Worm (Caenorhabditis elegans): ENCODE data around the gene F59E12.9.

Gene F59E12.9

ce11 chrII:5593377-5593932, 53.4 kb downstream of the F59E12.9 start, which contains the start of gene cdc-14 (continued):
- no peak for TF ChIP-seq peb-1 (tag; optimal IDR thresholded peaks at IDR 0.05)

ce11 chrII:5592857-5593256, 54.0 kb downstream of the F59E12.9 start:
- TF ChIP-seq nhr-21 (tag; optimal IDR thresholded peaks at IDR 0.05) (no peak), sma-9 (GFP tag; optimal IDR thresholded peaks at IDR 0.05) (no peak), sma-9 (tag; optimal IDR thresholded peaks at IDR 0.05) (no peak), ama-1 (optimal IDR thresholded peaks at IDR 0.05) (no peak), aly-2 (tag; optimal IDR thresholded peaks at IDR 0.05) (no peak), nhr-237 (tag; optimal IDR thresholded peaks at IDR 0.05) (no peak), elt-1 (tag; optimal IDR thresholded peaks at IDR 0.05) (no peak), nhr-12 (tag; optimal IDR thresholded peaks at IDR 0.05) (no peak), ztf-1 (GFP tag; conservative IDR thresholded peaks at IDR 0.05) (no peak), lin-11 (tag; optimal IDR thresholded peaks at IDR 0.05) (no peak), nhr-11 (tag; optimal IDR thresholded peaks at IDR 0.05) (no peak), unc-62 (GFP tag; optimal IDR thresholded peaks at IDR 0.05) (no peak), lin-13 (GFP tag; optimal IDR thresholded peaks at IDR 0.05) (no peak), blmp-1 (tag; optimal IDR thresholded peaks at IDR 0.05; ENCODE audit: insufficient read depth) (no peak), snpc-4 (tag; optimal IDR thresholded peaks at IDR 0.05) (no peak), F13H6.1 (tag; optimal IDR thresholded peaks at IDR 0.05) (no peak), zag-1 (tag; optimal IDR thresholded peaks at IDR 0.05) (no peak), nhr-10 (tag; optimal IDR thresholded peaks at IDR 0.05) (no peak)

ce11 chrII:5591558-5591957, 55.3 kb downstream of the F59E12.9 start:
- TF ChIP-seq nhr-6 (tag; optimal IDR thresholded peaks at IDR 0.05) (no peak), ZK546.5 (tag; optimal IDR thresholded peaks at IDR 0.05) (no peak), dmd-4 (tag; optimal IDR thresholded peaks at IDR 0.05) (no peak), nhr-25 (tag; optimal IDR thresholded peaks at IDR 0.05) (no peak), R02D3.7 (tag; optimal IDR thresholded peaks at IDR 0.05) (no peak), fos-1 (tag; optimal IDR thresholded peaks at IDR 0.05) (no peak), nhr-10 (tag; optimal IDR thresholded peaks at IDR 0.05) (no peak), alr-1 (tag; optimal IDR thresholded peaks at IDR 0.05) (no peak), aly-2 (tag; optimal IDR thresholded peaks at IDR 0.05) (no peak), nhr-23 (tag; optimal IDR thresholded peaks at IDR 0.05) (no peak), unc-62 (GFP tag; optimal IDR thresholded peaks at IDR 0.05) (no peak), egl-27 (tag; optimal IDR thresholded peaks at IDR 0.05) (no peak), snpc-4 (tag; optimal IDR thresholded peaks at IDR 0.05) (no peak), elt-1 (tag; optimal IDR thresholded peaks at IDR 0.05) (no peak), Y55F3AM.14 (GFP tag; optimal IDR thresholded peaks at IDR 0.05) (no peak), nhr-12 (tag; optimal IDR thresholded peaks at IDR 0.05) (no peak), sem-4 (tag; optimal IDR thresholded peaks at IDR 0.05) (no peak), ama-1 (optimal IDR thresholded peaks at IDR 0.05) (no peak)
